Fruit fly (Drosophila melanogaster) whole organism, embryonic: ENCODE measurements around the gene CG7332.

Experiments used
- CG4328 ChIP-seq: fragments of 200-800 bp; sonication (Bioruptor generic); optimal IDR thresholded peaks from 3 replicates; lab custom pipeline; 2017; ENCODE audit warnings: missing biosample characterization, missing genetic modification reagents, missing genetic modification characterization
- CG7987 ChIP-seq: fragments of 200-800 bp; sonication (Bioruptor generic); optimal IDR thresholded peaks from 2 replicates; lab custom pipeline; 2018; ENCODE audit warnings: missing biosample characterization, mild to moderate bottlenecking, missing genetic modification characterization, moderate library complexity
- CTCF ChIP-seq: fragments of 200-800 bp; sonication (Bioruptor generic); optimal IDR thresholded peaks from 2 replicates; lab custom pipeline; 2017; ENCODE audit warnings: missing biosample characterization, mild to moderate bottlenecking, missing genetic modification characterization, moderate library complexity
- D ChIP-seq, 2 experiments: fragments of 200-800 bp in 1 of 2; fragments of >200 bp in 1 of 2; sonication (Bioruptor generic) in 1 of 2; optimal IDR thresholded peaks; 2 replicates in 1 of 2; 3 replicates in 1 of 2; lab custom pipeline; 2017; ENCODE audit warnings: mild to moderate bottlenecking in 1 of 2, missing biosample characterization in 1 of 2, missing genetic modification characterization in 1 of 2, missing genetic modification reagents in 1 of 2
- HLH3B ChIP-seq: fragments of 200-800 bp; sonication (Bioruptor generic); IDR thresholded peaks from 2 replicates; pipeline ENCODE4 v1.3.6; 2022; ENCODE audit warnings: missing biosample characterization, missing genetic modification characterization
- Neu2 ChIP-seq: fragments of 200-800 bp; sonication (Bioruptor generic); optimal IDR thresholded peaks from 3 replicates; lab custom pipeline; 2016; ENCODE audit warnings: missing biosample characterization, missing genetic modification characterization, borderline replicate concordance
- Nf-YC ChIP-seq: fragments of 200-800 bp; optimal IDR thresholded peaks from 3 replicates; lab custom pipeline; 2019; ENCODE audit warnings: missing biosample characterization, mild to moderate bottlenecking, missing genetic modification characterization, moderate library complexity
- jigr1 ChIP-seq: fragments of 200-800 bp; sonication (Bioruptor generic); IDR thresholded peaks from 3 replicates; pipeline ENCODE4 v1.3.6; 2022; ENCODE audit warnings: missing biosample characterization, missing genetic modification characterization
- sna ChIP-seq: fragments of 200-800 bp; sonication (Bioruptor generic); IDR thresholded peaks from 2 replicates; pipeline ENCODE4 v1.3.6; 2022; ENCODE audit warnings: missing biosample characterization, missing genetic modification characterization; ENCODE audit not compliant: partially characterized antibody

- TF ChIP-seq Nf-YC (tag; lab: Kevin White, UChicago) (peak; percentile 80), CG7987 (GFP tag; lab: Kevin White, UChicago) (peak; percentile 55), Neu2 (GFP tag; lab: Kevin White, UChicago) (no peak), CTCF (no peak), D (optimal IDR thresholded peaks at IDR 0.05; lab: Kevin White, UChicago) (no peak), D (GFP tag; optimal IDR thresholded peaks at IDR 0.05; lab: Kevin White, UChicago) (peak; percentile 83), jigr1 (GFP tag; lab: Robert Waterston, UW) (no peak), sna (peak; percentile 52), CG4328 (peak; percentile 71), HLH3B (GFP tag; lab: Robert Waterston, UW) (peak; percentile 57; the same call in 1 of the 2 replicates)
These were observed 35.8 kb upstream of the CG7332 start, which contains the start of gene shop for dm6 chrX:18848338-18849021.
